Worm (Caenorhabditis elegans): ENCODE data around the gene clc-5.

Gene clc-5

ce11 chrX:7398584-7398983 lies 34.8 kb upstream of the clc-5 start, which contains the start of gene C10A4.10:
Gene C10A4.10 (plus strand): TSS chrX:7398884.
- TF ChIP-seq ahr-1 (tag; optimal IDR thresholded peaks at IDR 0.05), result no peak
- TF ChIP-seq ets-4 (tag; optimal IDR thresholded peaks at IDR 0.05), result no peak
- TF ChIP-seq F13H6.1 (tag; optimal IDR thresholded peaks at IDR 0.05), result no peak
- TF ChIP-seq nhr-232 (tag; optimal IDR thresholded peaks at IDR 0.05), result no peak

- TF ChIP-seq C38D4.7 (GFP tag; optimal IDR thresholded peaks at IDR 0.05) (no peak), syd-9 (tag; optimal IDR thresholded peaks at IDR 0.05) (no peak), ceh-9 (tag; optimal IDR thresholded peaks at IDR 0.05) (no peak), tbx-2 (tag; optimal IDR thresholded peaks at IDR 0.05) (no peak), mec-3 (tag; optimal IDR thresholded peaks at IDR 0.05; ENCODE audit: borderline replicate concordance) (no peak), ceh-45 (GFP tag; IDR thresholded peaks at IDR 0.05) (no peak)
These were observed 32.6 kb upstream of the clc-5 start, which contains the start of gene C10A4.4 for ce11 chrX:7400788-7401187. Gene C10A4.4 (plus strand): TSS chrX:7401088.

ce11 chrX:7404551-7404950 lies 28.8 kb upstream of the clc-5 start:
- TF ChIP-seq nfya-1 (tag; optimal IDR thresholded peaks at IDR 0.05), result no peak
- TF ChIP-seq ceh-18 (tag; optimal IDR thresholded peaks at IDR 0.05), result no peak
- TF ChIP-seq sox-4 (tag; optimal IDR thresholded peaks at IDR 0.05), result no peak
- TF ChIP-seq K09A11.1 (tag; optimal IDR thresholded peaks at IDR 0.05; ENCODE audit: insufficient read depth), result no peak
- no peak for TF ChIP-seq nhr-232 (tag; optimal IDR thresholded peaks at IDR 0.05)
- TF ChIP-seq ceh-9 (tag; optimal IDR thresholded peaks at IDR 0.05), result no peak
- no peak for TF ChIP-seq npax-4 (tag; optimal IDR thresholded peaks at IDR 0.05)
- TF ChIP-seq odd-2 (tag; optimal IDR thresholded peaks at IDR 0.05), result no peak
- no peak for TF ChIP-seq tbx-7 (tag; optimal IDR thresholded peaks at IDR 0.05)
- TF ChIP-seq fkh-6 (tag; optimal IDR thresholded peaks at IDR 0.05), result no peak
- TF ChIP-seq ztf-16 (tag; optimal IDR thresholded peaks at IDR 0.05), result no peak

ce11 chrX:7405393-7405792 lies 28.0 kb upstream of the clc-5 start, which contains the start of gene C10A4.3:
Gene C10A4.3 (plus strand): TSS chrX:7405693.
- TF ChIP-seq pqm-1 (tag; optimal IDR thresholded peaks at IDR 0.05) (no peak), K02D7.2 (tag; optimal IDR thresholded peaks at IDR 0.05) (no peak), hlh-6 (tag; optimal IDR thresholded peaks at IDR 0.05) (no peak), pax-1 (tag; optimal IDR thresholded peaks at IDR 0.05) (no peak), ceh-6 (GFP tag; optimal IDR thresholded peaks at IDR 0.05) (no peak), ceh-24 (tag; optimal IDR thresholded peaks at IDR 0.05) (no peak), madf-2 (tag; optimal IDR thresholded peaks at IDR 0.05) (no peak), pros-1 (tag; optimal IDR thresholded peaks at IDR 0.05) (no peak), che-1 (tag; optimal IDR thresholded peaks at IDR 0.05) (no peak), hlh-15 (tag; optimal IDR thresholded peaks at IDR 0.05) (no peak), unc-42 (tag; optimal IDR thresholded peaks at IDR 0.05) (no peak), ttx-3 (tag; optimal IDR thresholded peaks at IDR 0.05) (no peak), ama-1 (optimal IDR thresholded peaks at IDR 0.05) (no peak)

ce11 chrX:7407749-7408148 lies 25.6 kb upstream of the clc-5 start:
- TF ChIP-seq hlh-6 (tag; optimal IDR thresholded peaks at IDR 0.05) (no peak), nfya-1 (tag; optimal IDR thresholded peaks at IDR 0.05) (no peak), ceh-48 (tag; optimal IDR thresholded peaks at IDR 0.05) (no peak), F13H6.1 (tag; optimal IDR thresholded peaks at IDR 0.05) (no peak), elt-2 (tag; optimal IDR thresholded peaks at IDR 0.05) (no peak), ttx-3 (tag; optimal IDR thresholded peaks at IDR 0.05) (no peak), pha-2 (tag; optimal IDR thresholded peaks at IDR 0.05) (no peak), K02D7.2 (tag; optimal IDR thresholded peaks at IDR 0.05) (no peak), ceh-18 (tag; optimal IDR thresholded peaks at IDR 0.05) (no peak)
